Worm (Caenorhabditis elegans) whole organism, midembryonic: ENCODE measurements around the gene F09E10.1.

Source experiments
- T22C8.4 ChIP-seq: fragments of 200-800 bp; sonication (Bioruptor generic); IDR thresholded peaks from 2 replicates; pipeline ENCODE4 v1.3.6; 2022; ENCODE audit warnings: missing genetic modification characterization, missing compliant biosample characterization
- flt-1 ChIP-seq: fragments of 200-800 bp; sonication (Bioruptor generic); IDR thresholded peaks from 2 replicates; pipeline ENCODE4 v1.3.6; 2022; ENCODE audit warnings: missing genetic modification characterization, missing compliant biosample characterization
- med-1 ChIP-seq: sonication (generic microtip); optimal IDR thresholded peaks from 2 replicates; lab custom pipeline; 2017; ENCODE audit warnings: missing genetic modification characterization, mild to moderate bottlenecking, missing compliant biosample characterization, antibody characterized with exemption, missing genetic modification reagents; ENCODE audit not compliant: insufficient read depth
- tab-1 ChIP-seq: fragments of 200-800 bp; sonication (Bioruptor generic); IDR thresholded peaks from 2 replicates; pipeline ENCODE4 v1.3.6; 2022; ENCODE audit warnings: missing genetic modification characterization, missing compliant biosample characterization

DNA sequence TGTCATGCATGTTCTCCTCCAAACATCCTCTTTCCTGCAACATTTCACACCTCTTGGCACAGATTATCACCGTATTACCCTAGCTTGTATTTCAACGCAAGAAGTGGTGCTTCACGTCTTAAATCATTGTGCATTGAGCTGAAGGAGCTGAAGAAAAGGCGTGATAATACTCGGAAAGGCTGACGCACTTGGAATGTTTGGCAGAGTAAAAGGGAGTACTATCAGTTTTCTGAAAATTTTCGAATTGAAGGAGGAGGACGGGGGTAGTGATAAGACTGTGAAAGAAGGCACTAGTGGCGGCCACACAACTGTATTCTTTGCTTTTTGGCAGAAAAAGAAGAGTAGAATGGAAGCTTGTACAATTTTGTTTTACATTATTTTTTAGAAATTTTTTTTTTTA is 40.8 kb downstream of the F09E10.1 start:
- TF ChIP-seq med-1 (GFP tag; lab: Kevin White, UChicago) (no peak), flt-1 (GFP tag; lab: Robert Waterston, UW) (no peak), tab-1 (no peak), T22C8.4 (GFP tag; lab: Robert Waterston, UW) (no peak)
